Fruit fly (Drosophila melanogaster) whole organism, embryonic: ENCODE data around the gene trus.

ENCODE experiments used
- Abd-B ChIP-seq: fragments of 200-800 bp; sonication (Bioruptor generic); optimal IDR thresholded peaks from 2 replicates; lab custom pipeline; 2018; ENCODE audit warnings: missing biosample characterization, mild to moderate bottlenecking, missing genetic modification characterization, moderate library complexity
- Atf-2 ChIP-seq: fragments of 200-800 bp; sonication (Bioruptor generic); optimal IDR thresholded peaks from 2 replicates; lab custom pipeline; 2016; ENCODE audit warnings: missing biosample characterization, missing genetic modification characterization
- Bgb ChIP-seq: fragments of 200-800 bp; sonication (Bioruptor generic); IDR thresholded peaks from 2 replicates; pipeline ENCODE4 v1.3.6; 2022; ENCODE audit warnings: missing biosample characterization, missing genetic modification characterization; ENCODE audit not compliant: partially characterized antibody
- Bteb2 ChIP-seq: fragments of 200-800 bp; sonication (Bioruptor generic); optimal IDR thresholded peaks from 2 replicates; lab custom pipeline; 2016; ENCODE audit warnings: missing biosample characterization, missing genetic modification characterization
- CG10431 ChIP-seq: fragments of 200-800 bp; sonication (Bioruptor generic); optimal IDR thresholded peaks from 3 replicates; lab custom pipeline; 2018; ENCODE audit warnings: missing biosample characterization, mild to moderate bottlenecking, missing genetic modification characterization
- CG10654 ChIP-seq: fragments of 200-800 bp; sonication (Bioruptor generic); optimal IDR thresholded peaks from 2 replicates; lab custom pipeline; 2016; ENCODE audit warnings: missing biosample characterization, missing genetic modification characterization
- CG11560 ChIP-seq: fragments of 200-800 bp; sonication (Bioruptor generic); IDR thresholded peaks from 3 replicates; pipeline ENCODE4 v1.3.6; 2022; ENCODE audit warnings: missing biosample characterization, missing genetic modification characterization
- CG13123 ChIP-seq: fragments of 200-800 bp; sonication (Bioruptor generic); optimal IDR thresholded peaks from 2 replicates; lab custom pipeline; 2016; ENCODE audit warnings: missing biosample characterization, missing genetic modification characterization
- CG13894 ChIP-seq: fragments of 200-800 bp; sonication (Bioruptor generic); optimal IDR thresholded peaks from 3 replicates; lab custom pipeline; 2018; ENCODE audit warnings: missing biosample characterization, mild to moderate bottlenecking, missing genetic modification characterization, moderate library complexity
- CG14441 ChIP-seq: fragments of 200-800 bp; sonication (Bioruptor generic); IDR thresholded peaks from 2 replicates; pipeline ENCODE4 v1.3.6; 2022; ENCODE audit warnings: missing biosample characterization, missing genetic modification characterization
- CG14965 ChIP-seq: fragments of 200-800 bp; sonication (Bioruptor generic); optimal IDR thresholded peaks from 2 replicates; lab custom pipeline; 2016; ENCODE audit warnings: missing biosample characterization, missing genetic modification characterization, borderline replicate concordance
- CG15073 ChIP-seq: fragments of 200-800 bp; sonication (Bioruptor generic); optimal IDR thresholded peaks from 2 replicates; lab custom pipeline; 2016; ENCODE audit warnings: missing biosample characterization, missing genetic modification characterization
- CG15479 ChIP-seq: fragments of 200-800 bp; sonication (Bioruptor generic); optimal IDR thresholded peaks from 3 replicates; lab custom pipeline; 2019; ENCODE audit warnings: missing biosample characterization, mild to moderate bottlenecking, missing genetic modification characterization, moderate library complexity
- CG30020 ChIP-seq: fragments of 200-800 bp; optimal IDR thresholded peaks from 2 replicates; lab custom pipeline; 2019; ENCODE audit warnings: missing biosample characterization, mild to moderate bottlenecking, missing genetic modification characterization, moderate library complexity
- CG31441 ChIP-seq: fragments of 200-800 bp; sonication (Bioruptor generic); IDR thresholded peaks from 2 replicates; pipeline ENCODE4 v1.3.6; 2022; ENCODE audit warnings: missing biosample characterization, missing genetic modification characterization
- CG43689 ChIP-seq: fragments of 200-800 bp; sonication (Bioruptor generic); IDR thresholded peaks from 2 replicates; pipeline ENCODE4 v1.3.6; 2022; ENCODE audit warnings: missing biosample characterization, missing genetic modification characterization
- CG4820 ChIP-seq: fragments of 200-800 bp; sonication (Bioruptor generic); optimal IDR thresholded peaks from 3 replicates; lab custom pipeline; 2016; ENCODE audit warnings: missing biosample characterization, missing genetic modification characterization
- CG5953 ChIP-seq: fragments of 200-800 bp; sonication (Bioruptor generic); IDR thresholded peaks from 2 replicates; pipeline ENCODE4 v1.3.6; 2022; ENCODE audit warnings: missing biosample characterization, missing genetic modification characterization
- CG7556 ChIP-seq: fragments of 200-800 bp; sonication (Bioruptor generic); optimal IDR thresholded peaks from 2 replicates; lab custom pipeline; 2017; ENCODE audit warnings: missing biosample characterization, mild to moderate bottlenecking, missing genetic modification characterization
- E2f1 ChIP-seq: fragments of 200-800 bp; sonication (Bioruptor generic); IDR thresholded peaks from 2 replicates; pipeline ENCODE4 v1.3.6; 2022; ENCODE audit warnings: missing biosample characterization, missing genetic modification characterization
- E2f2 ChIP-seq: fragments of 200-800 bp; sonication (Bioruptor generic); IDR thresholded peaks from 2 replicates; pipeline ENCODE4 v1.3.6; 2022; ENCODE audit warnings: missing biosample characterization, missing genetic modification characterization
- Fer1 ChIP-seq: fragments of 200-800 bp; sonication (Bioruptor generic); optimal IDR thresholded peaks from 2 replicates; lab custom pipeline; 2017; ENCODE audit warnings: missing biosample characterization, mild to moderate bottlenecking, missing genetic modification characterization
- Hr51 ChIP-seq, 2 experiments: fragments of 200-800 bp; sonication (Bioruptor generic); optimal IDR thresholded peaks; 2 replicates in 1 of 2; 3 replicates in 1 of 2; lab custom pipeline; 2016 to 2018; ENCODE audit warnings: missing biosample characterization in 2 of 2, missing genetic modification characterization in 2 of 2, mild to moderate bottlenecking in 1 of 2, moderate library complexity in 1 of 2
- NC2α ChIP-seq: fragments of 200-800 bp; sonication (Bioruptor generic); optimal IDR thresholded peaks from 2 replicates; lab custom pipeline; 2016; ENCODE audit warnings: missing biosample characterization, missing genetic modification characterization
- Nf-YA ChIP-seq: fragments of 200-800 bp; sonication (Bioruptor generic); IDR thresholded peaks from 2 replicates; pipeline ENCODE4 v1.3.6; 2022; ENCODE audit warnings: missing biosample characterization, missing genetic modification characterization
- Oaz ChIP-seq: fragments of 200-800 bp; sonication (Bioruptor generic); IDR thresholded peaks from 2 replicates; pipeline ENCODE4 v1.3.6; 2022; ENCODE audit warnings: missing biosample characterization, missing genetic modification characterization
- Opbp ChIP-seq: fragments of 200-800 bp; sonication (Bioruptor generic); IDR thresholded peaks from 3 replicates; pipeline ENCODE4 v1.3.6; 2022; ENCODE audit warnings: missing biosample characterization, missing genetic modification characterization; ENCODE audit not compliant: partially characterized antibody
- Sin3A ChIP-seq: fragments of >200 bp; optimal IDR thresholded peaks from 2 replicates; lab custom pipeline; 2018
- bbx ChIP-seq: fragments of 200-800 bp; sonication (Bioruptor generic); IDR thresholded peaks from 2 replicates; pipeline ENCODE4 v1.3.6; 2022; ENCODE audit warnings: missing biosample characterization, missing genetic modification characterization; ENCODE audit not compliant: partially characterized antibody
- bowl ChIP-seq: fragments of 200-800 bp; sonication (Bioruptor generic); IDR thresholded peaks from 2 replicates; pipeline ENCODE4 v1.3.6; 2022; ENCODE audit warnings: missing biosample characterization, missing genetic modification characterization
- chn ChIP-seq: fragments of 200-800 bp; sonication (Bioruptor generic); optimal IDR thresholded peaks from 2 replicates; lab custom pipeline; 2016; ENCODE audit warnings: missing biosample characterization, missing genetic modification characterization
- corto ChIP-seq: fragments of 200-800 bp; sonication (Bioruptor generic); optimal IDR thresholded peaks from 2 replicates; lab custom pipeline; 2016; ENCODE audit warnings: missing biosample characterization, mild to moderate bottlenecking, missing genetic modification characterization, moderate library complexity
- dysf ChIP-seq: fragments of 200-800 bp; sonication (Bioruptor generic); IDR thresholded peaks from 3 replicates; pipeline ENCODE4 v1.3.6; 2022; ENCODE audit warnings: missing biosample characterization, missing genetic modification characterization
- emc ChIP-seq: fragments of 200-800 bp; sonication (Bioruptor generic); optimal IDR thresholded peaks from 2 replicates; lab custom pipeline; 2016; ENCODE audit warnings: missing biosample characterization, missing genetic modification characterization
- gcm ChIP-seq: fragments of 200-800 bp; sonication (Bioruptor generic); optimal IDR thresholded peaks from 2 replicates; lab custom pipeline; 2019; ENCODE audit warnings: missing biosample characterization, mild to moderate bottlenecking, missing genetic modification characterization, moderate library complexity
- jumu ChIP-seq: fragments of 200-800 bp; sonication (Bioruptor generic); optimal IDR thresholded peaks from 3 replicates; lab custom pipeline; 2016; ENCODE audit warnings: missing biosample characterization, missing genetic modification characterization
- lola ChIP-seq, 3 experiments: fragments of >200 bp in 2 of 3; fragments of 200-800 bp in 1 of 3; sonication (Bioruptor generic) in 1 of 3; optimal IDR thresholded peaks; 2 replicates each; lab custom pipeline; 2017 to 2019; ENCODE audit warnings: missing biosample characterization in 3 of 3, missing genetic modification characterization in 3 of 3, mild to moderate bottlenecking in 1 of 3, moderate library complexity in 1 of 3
- lov ChIP-seq, 2 experiments: fragments of 200-800 bp in 1 of 2; fragments of >200 bp in 1 of 2; sonication (Bioruptor generic) in 1 of 2; IDR thresholded peaks in 1 of 2; optimal IDR thresholded peaks in 1 of 2; 2 replicates in 1 of 2; 3 replicates in 1 of 2; pipeline versions ENCODE4 v1.3.6 to Lab custom; 2017 to 2022; ENCODE audit warnings: missing biosample characterization in 1 of 2, missing genetic modification characterization in 1 of 2
- nom ChIP-seq: fragments of 200-800 bp; sonication (Bioruptor generic); optimal IDR thresholded peaks from 2 replicates; lab custom pipeline; 2017; ENCODE audit warnings: missing biosample characterization, missing genetic modification characterization, mild to moderate bottlenecking, moderate library complexity, missing genetic modification reagents
- peb ChIP-seq: fragments of 200-800 bp; sonication (Bioruptor generic); IDR thresholded peaks from 2 replicates; pipeline ENCODE4 v1.3.6; 2022; ENCODE audit warnings: missing biosample characterization, missing genetic modification characterization
- pros ChIP-seq: fragments of 200-800 bp; sonication (Bioruptor generic); optimal IDR thresholded peaks from 3 replicates; lab custom pipeline; 2019; ENCODE audit warnings: missing biosample characterization, mild to moderate bottlenecking, missing genetic modification characterization, moderate library complexity
- pum ChIP-seq: fragments of 200-800 bp; sonication (Bioruptor generic); optimal IDR thresholded peaks from 2 replicates; lab custom pipeline; 2016; ENCODE audit warnings: missing biosample characterization, missing genetic modification characterization
- sd ChIP-seq: fragments of 200-800 bp; sonication (Bioruptor generic); optimal IDR thresholded peaks from 3 replicates; lab custom pipeline; 2018; ENCODE audit warnings: missing biosample characterization, mild to moderate bottlenecking, missing genetic modification characterization, moderate library complexity
- sim ChIP-seq: fragments of 200-800 bp; sonication (Bioruptor generic); IDR thresholded peaks from 2 replicates; pipeline ENCODE4 v1.3.6; 2022; ENCODE audit warnings: missing biosample characterization, missing genetic modification characterization
- so ChIP-seq: fragments of 200-800 bp; sonication (Bioruptor generic); IDR thresholded peaks from 3 replicates; pipeline ENCODE4 v1.3.6; 2022; ENCODE audit warnings: missing biosample characterization, missing genetic modification characterization
- tio ChIP-seq: fragments of 200-800 bp; sonication (Bioruptor generic); optimal IDR thresholded peaks from 2 replicates; lab custom pipeline; 2017; ENCODE audit warnings: missing biosample characterization, missing genetic modification characterization, inconsistent platforms
- unc-4 ChIP-seq: fragments of 200-800 bp; sonication (Bioruptor generic); IDR thresholded peaks from 2 replicates; pipeline ENCODE4 v1.3.6; 2022; ENCODE audit warnings: missing biosample characterization, missing genetic modification characterization; ENCODE audit not compliant: partially characterized antibody
- unpg ChIP-seq: fragments of 200-800 bp; sonication (Bioruptor generic); optimal IDR thresholded peaks from 3 replicates; lab custom pipeline; 2018; ENCODE audit warnings: missing biosample characterization, mild to moderate bottlenecking, missing genetic modification characterization, moderate library complexity
- wdn ChIP-seq: fragments of 200-800 bp; sonication (Bioruptor generic); IDR thresholded peaks from 2 replicates; pipeline ENCODE4 v1.3.6; 2022; ENCODE audit warnings: missing biosample characterization, missing genetic modification characterization
- wor ChIP-seq: fragments of 200-800 bp; sonication (Bioruptor generic); IDR thresholded peaks from 2 replicates; pipeline ENCODE4 v1.3.6; 2022; ENCODE audit warnings: missing biosample characterization, missing genetic modification characterization
- z ChIP-seq: fragments of 200-800 bp; sonication (Bioruptor generic); IDR thresholded peaks from 3 replicates; pipeline ENCODE4 v1.3.6; 2022; ENCODE audit warnings: missing biosample characterization, missing genetic modification characterization

The trus gene

dm6 chr3R:12431030-12431489 is 25.3 kb upstream of the trus start, which contains the start of gene Prosalpha2 (continued):
- TF ChIP-seq Hr51 (GFP tag; optimal IDR thresholded peaks at IDR 0.05; lab: Kevin White, UChicago) (no peak), bowl (GFP tag; lab: Robert Waterston, UW) (no peak), CG5953 (GFP tag; lab: Robert Waterston, UW) (no peak), E2f2 (GFP tag; lab: Robert Waterston, UW) (peak; percentile 68), CG15073 (GFP tag; lab: Kevin White, UChicago) (no peak), so (GFP tag; lab: Robert Waterston, UW) (no peak), lola (GFP tag; optimal IDR thresholded peaks at IDR 0.05; lab: Kevin White, UChicago) (no peak), wdn (GFP tag; lab: Robert Waterston, UW) (no peak), Nf-YA (GFP tag; lab: Robert Waterston, UW) (no peak), sim (no peak), dysf (GFP tag; lab: Robert Waterston, UW) (peak; percentile 32; the same call in 1 of the 3 replicates), peb (no peak), bbx (GFP tag; lab: Robert Waterston, UW) (no peak), CG13894 (tag; lab: Kevin White, UChicago) (peak; percentile 23), pum (GFP tag; lab: Kevin White, UChicago) (no peak), Sin3A (lab: Kevin White, UChicago) (peak; percentile 66), CG43689 (GFP tag; lab: Robert Waterston, UW) (no peak), emc (no peak), CG30020 (tag; lab: Kevin White, UChicago) (peak; percentile 53), z (no peak), Oaz (GFP tag; lab: Robert Waterston, UW) (no peak), CG4820 (no peak), chn (GFP tag; lab: Kevin White, UChicago) (peak; percentile 24), lov (optimal IDR thresholded peaks at IDR 0.05; lab: Kevin White, UChicago) (no peak), lov (GFP tag; IDR thresholded peaks at IDR 0.05; lab: Robert Waterston, UW) (no peak), CG13123 (GFP tag; lab: Kevin White, UChicago) (no peak), corto (GFP tag; lab: Kevin White, UChicago) (no peak), CG14965 (no peak), Fer1 (GFP tag; lab: Kevin White, UChicago) (peak; percentile 21), CG10654 (GFP tag; lab: Kevin White, UChicago) (no peak), gcm (GFP tag; lab: Kevin White, UChicago) (no peak), jumu (GFP tag; lab: Kevin White, UChicago) (no peak), wor (GFP tag; lab: Robert Waterston, UW) (no peak), CG11560 (tag; lab: Robert Waterston, UW) (no peak), nom (peak; percentile 1), Opbp (no peak), CG31441 (no peak), NC2α (GFP tag; lab: Kevin White, UChicago) (no peak), CG14441 (GFP tag; lab: Robert Waterston, UW) (no peak), sd (no peak), unpg (GFP tag; lab: Kevin White, UChicago) (no peak), pros (GFP tag; lab: Kevin White, UChicago) (no peak), CG15479 (GFP tag; lab: Kevin White, UChicago) (no peak), E2f1 (no peak), Atf-2 (GFP tag; lab: Kevin White, UChicago) (no peak), CG10431 (no peak), CG7556 (GFP tag; lab: Kevin White, UChicago) (no peak), unc-4 (GFP tag; lab: Robert Waterston, UW) (no peak), Abd-B (GFP tag; lab: Kevin White, UChicago) (no peak), Bgb (GFP tag; lab: Robert Waterston, UW) (no peak), tio (GFP tag; lab: Kevin White, UChicago) (no peak), Bteb2 (GFP tag; lab: Kevin White, UChicago) (no peak)
